Worm (Caenorhabditis elegans): ENCODE results near the gene Y46C8AL.11.

DNA sequence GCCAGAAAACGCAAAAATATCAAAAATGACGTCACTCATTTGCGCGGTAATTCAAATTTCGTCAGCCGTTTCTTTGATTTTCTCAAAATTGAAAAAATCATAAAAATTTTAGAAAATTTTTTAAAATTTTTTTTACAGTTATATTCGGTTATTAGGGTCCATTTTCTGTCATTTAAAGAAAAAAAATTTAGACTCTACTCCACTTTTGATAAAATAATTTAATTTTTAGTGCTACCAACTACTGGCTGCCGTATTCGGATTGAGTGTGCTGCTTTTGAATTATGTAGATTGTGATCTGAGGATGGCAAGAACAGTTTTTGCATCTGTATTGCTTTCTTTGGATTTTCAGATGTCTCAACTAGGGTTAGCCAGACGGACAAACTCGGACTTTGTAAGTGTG is 19.5 kb downstream of the Y46C8AL.11 start, which contains the start of gene Y46C8AM.1:
- TF ChIP-seq ama-1 (optimal IDR thresholded peaks at IDR 0.05), result no peak
- no peak for TF ChIP-seq F13C5.2 (tag; optimal IDR thresholded peaks at IDR 0.05)
- no peak for TF ChIP-seq hmbx-1 (tag; optimal IDR thresholded peaks at IDR 0.05)
- no peak for TF ChIP-seq flt-1 (GFP tag; IDR thresholded peaks at IDR 0.05)
- no peak for TF ChIP-seq ceh-36 (tag; optimal IDR thresholded peaks at IDR 0.05)
- TF ChIP-seq tbx-11 (GFP tag; IDR thresholded peaks at IDR 0.05), result no peak
- TF ChIP-seq tbx-37 (GFP tag; conservative IDR thresholded peaks at IDR 0.05), result no peak
- no peak for TF ChIP-seq aly-1 (tag; optimal IDR thresholded peaks at IDR 0.05)
- no peak for TF ChIP-seq scrt-1 (GFP tag; IDR thresholded peaks at IDR 0.05)
- TF ChIP-seq ets-7 (tag; optimal IDR thresholded peaks at IDR 0.05), result no peak
- TF ChIP-seq pes-1 (GFP tag; IDR thresholded peaks at IDR 0.05), result no peak
- TF ChIP-seq tra-4 (tag; optimal IDR thresholded peaks at IDR 0.05), result no peak
